Worm (Caenorhabditis elegans) whole organism, L3 larva: Measurements from ENCODE around the gene C02C6.14.

Experiments used
- R02D3.7 ChIP-seq: fragments of 150-350 bp; optimal IDR thresholded peaks from 2 replicates; lab custom pipeline; 2014; ENCODE audit warnings: missing biosample characterization, missing genetic modification characterization
- ZK546.5 ChIP-seq: sonication (generic microtip); optimal IDR thresholded peaks from 2 replicates; lab custom pipeline; 2017; ENCODE audit warnings: missing biosample characterization, missing genetic modification characterization
- aly-2 ChIP-seq: fragments of 150-350 bp; optimal IDR thresholded peaks from 2 replicates; lab custom pipeline; 2014; ENCODE audit warnings: missing biosample characterization, missing genetic modification characterization
- ama-1 ChIP-seq: fragments of 150-350 bp; optimal IDR thresholded peaks from 2 replicates; lab custom pipeline; 2018
- ceh-16 ChIP-seq: sonication (generic microtip); optimal IDR thresholded peaks from 2 replicates; lab custom pipeline; 2017; ENCODE audit warnings: missing biosample characterization, missing genetic modification characterization
- ceh-28 ChIP-seq: fragments of 150-350 bp; optimal IDR thresholded peaks from 2 replicates; lab custom pipeline; 2014; ENCODE audit warnings: missing biosample characterization, missing genetic modification reagents, missing genetic modification characterization
- ceh-82 ChIP-seq: fragments of 150-350 bp; optimal IDR thresholded peaks from 2 replicates; lab custom pipeline; 2014; ENCODE audit warnings: missing biosample characterization, missing genetic modification characterization
- ceh-9 ChIP-seq: sonication (generic microtip); optimal IDR thresholded peaks from 2 replicates; lab custom pipeline; 2018; ENCODE audit warnings: missing biosample characterization, missing genetic modification characterization
- daf-12 ChIP-seq: fragments of 150-350 bp; optimal IDR thresholded peaks from 2 replicates; lab custom pipeline; 2014; ENCODE audit warnings: missing biosample characterization, missing genetic modification reagents, missing genetic modification characterization
- egl-27 ChIP-seq: sonication (generic microtip); optimal IDR thresholded peaks from 4 replicates; lab custom pipeline; 2017; ENCODE audit warnings: missing biosample characterization, missing genetic modification reagents, missing genetic modification characterization
- egl-5 ChIP-seq: fragments of 150-350 bp; optimal IDR thresholded peaks from 2 replicates; lab custom pipeline; 2017; ENCODE audit warnings: missing biosample characterization, missing genetic modification reagents, missing genetic modification characterization, inconsistent platforms
- elt-1 ChIP-seq: fragments of 150-350 bp; optimal IDR thresholded peaks from 2 replicates; lab custom pipeline; 2014; ENCODE audit warnings: missing biosample characterization, missing genetic modification characterization
- elt-2 ChIP-seq: sonication (generic microtip); optimal IDR thresholded peaks from 2 replicates; lab custom pipeline; 2016; ENCODE audit warnings: missing genetic modification reagents, mild to moderate bottlenecking, missing genetic modification characterization, missing compliant biosample characterization
- elt-3 ChIP-seq, 3 experiments: fragments of 150-350 bp in 1 of 3; sonication (generic microtip) in 2 of 3; optimal IDR thresholded peaks; 2 replicates in 2 of 3; 4 replicates in 1 of 3; lab custom pipeline; 2014 to 2017; ENCODE audit warnings: missing biosample characterization in 3 of 3, missing genetic modification characterization in 3 of 3
- eor-1 ChIP-seq, 2 experiments: fragments of 150-350 bp; optimal IDR thresholded peaks; 2 replicates each; lab custom pipeline; 2014 to 2018; ENCODE audit warnings: missing biosample characterization in 2 of 2, missing genetic modification characterization in 2 of 2
- fkh-10 ChIP-seq: sonication (generic microtip); optimal IDR thresholded peaks from 2 replicates; lab custom pipeline; 2017; ENCODE audit warnings: missing biosample characterization, missing genetic modification reagents, missing genetic modification characterization
- fkh-2 ChIP-seq: fragments of 150-350 bp; optimal IDR thresholded peaks from 2 replicates; lab custom pipeline; 2014; ENCODE audit warnings: missing biosample characterization, missing genetic modification reagents, missing genetic modification characterization
- fos-1 ChIP-seq: fragments of 150-350 bp; optimal IDR thresholded peaks from 2 replicates; lab custom pipeline; 2014; ENCODE audit warnings: missing biosample characterization, missing genetic modification characterization
- hmg-11 ChIP-seq: sonication (generic microtip); optimal IDR thresholded peaks from 2 replicates; lab custom pipeline; 2016; ENCODE audit warnings: missing genetic modification characterization, missing compliant biosample characterization
- jun-1 ChIP-seq: fragments of 150-350 bp; optimal IDR thresholded peaks from 2 replicates; lab custom pipeline; 2014; ENCODE audit warnings: missing biosample characterization, missing genetic modification reagents, missing genetic modification characterization
- lin-15B ChIP-seq: fragments of 150-350 bp; optimal IDR thresholded peaks from 2 replicates; lab custom pipeline; 2014; ENCODE audit warnings: missing biosample characterization, missing genetic modification characterization
- lin-39 ChIP-seq: fragments of 150-350 bp; optimal IDR thresholded peaks from 2 replicates; lab custom pipeline; 2018; ENCODE audit warnings: missing biosample characterization, missing genetic modification reagents, missing genetic modification characterization
- lsy-12 ChIP-seq: sonication (generic microtip); optimal IDR thresholded peaks from 2 replicates; lab custom pipeline; 2016; ENCODE audit warnings: mild to moderate bottlenecking, missing genetic modification characterization, missing compliant biosample characterization
- mdl-1 ChIP-seq: fragments of 150-350 bp; optimal IDR thresholded peaks from 2 replicates; lab custom pipeline; 2014; ENCODE audit warnings: missing biosample characterization, missing genetic modification characterization
- mml-1 ChIP-seq: fragments of 150-350 bp; sonication (generic microtip); optimal IDR thresholded peaks from 3 replicates; lab custom pipeline; 2014; ENCODE audit warnings: missing biosample characterization, missing genetic modification characterization
- nfya-1 ChIP-seq: sonication (generic microtip); optimal IDR thresholded peaks from 2 replicates; lab custom pipeline; 2017; ENCODE audit warnings: missing genetic modification characterization, mild to moderate bottlenecking, missing compliant biosample characterization, antibody characterized with exemption, moderate library complexity; ENCODE audit not compliant: insufficient read depth
- nhr-11 ChIP-seq: fragments of 150-350 bp; optimal IDR thresholded peaks from 2 replicates; lab custom pipeline; 2014; ENCODE audit warnings: missing biosample characterization, missing genetic modification characterization
- nhr-12 ChIP-seq: fragments of 150-350 bp; optimal IDR thresholded peaks from 2 replicates; lab custom pipeline; 2014; ENCODE audit warnings: missing biosample characterization, missing genetic modification characterization
- nhr-237 ChIP-seq: fragments of 150-350 bp; optimal IDR thresholded peaks from 2 replicates; lab custom pipeline; 2014; ENCODE audit warnings: missing biosample characterization, missing genetic modification characterization
- nhr-25 ChIP-seq: sonication (generic microtip); optimal IDR thresholded peaks from 2 replicates; lab custom pipeline; 2017; ENCODE audit warnings: missing biosample characterization, missing genetic modification characterization
- nhr-28 ChIP-seq: fragments of 150-350 bp; optimal IDR thresholded peaks from 2 replicates; lab custom pipeline; 2014; ENCODE audit warnings: missing biosample characterization, missing genetic modification characterization
- nhr-43 ChIP-seq: sonication (generic microtip); optimal IDR thresholded peaks from 2 replicates; lab custom pipeline; 2016; ENCODE audit warnings: mild to moderate bottlenecking, missing genetic modification characterization, missing compliant biosample characterization; ENCODE audit not compliant: poor library complexity, severe bottlenecking
- nhr-67 ChIP-seq: fragments of 150-350 bp; optimal IDR thresholded peaks from 2 replicates; lab custom pipeline; 2014; ENCODE audit warnings: missing biosample characterization, missing genetic modification characterization
- nhr-76 ChIP-seq: fragments of 150-350 bp; sonication (generic microtip); optimal IDR thresholded peaks from 5 replicates; lab custom pipeline; 2014; ENCODE audit warnings: missing biosample characterization, missing genetic modification characterization
- nhr-77 ChIP-seq: fragments of 150-350 bp; optimal IDR thresholded peaks from 2 replicates; lab custom pipeline; 2014; ENCODE audit warnings: missing biosample characterization, missing genetic modification characterization
- pha-4 ChIP-seq: fragments of 150-350 bp; optimal IDR thresholded peaks from 2 replicates; lab custom pipeline; 2014; ENCODE audit warnings: missing biosample characterization, missing genetic modification reagents, missing genetic modification characterization
- pqm-1 ChIP-seq: fragments of 150-350 bp; optimal IDR thresholded peaks from 2 replicates; lab custom pipeline; 2017; ENCODE audit warnings: missing biosample characterization, missing genetic modification characterization, inconsistent platforms
- sea-2 ChIP-seq: fragments of 150-350 bp; sonication (generic microtip); optimal IDR thresholded peaks from 4 replicates; lab custom pipeline; 2014; ENCODE audit warnings: missing biosample characterization, missing genetic modification reagents, missing genetic modification characterization
- skn-1 ChIP-seq: fragments of 150-350 bp; optimal IDR thresholded peaks from 2 replicates; lab custom pipeline; 2014; ENCODE audit warnings: missing biosample characterization, missing genetic modification characterization
- snpc-4 ChIP-seq: fragments of 150-350 bp; optimal IDR thresholded peaks from 2 replicates; lab custom pipeline; 2014; ENCODE audit warnings: missing biosample characterization, missing genetic modification characterization
- tbx-2 ChIP-seq: sonication (generic microtip); optimal IDR thresholded peaks from 2 replicates; lab custom pipeline; 2016; ENCODE audit warnings: mild to moderate bottlenecking, missing genetic modification characterization, missing compliant biosample characterization
- unc-39 ChIP-seq: sonication (generic microtip); optimal IDR thresholded peaks from 4 replicates; lab custom pipeline; 2017; ENCODE audit warnings: missing biosample characterization, missing genetic modification characterization
- unc-62 ChIP-seq: fragments of 150-350 bp; sonication (generic microtip); optimal IDR thresholded peaks from 4 replicates; lab custom pipeline; 2014; ENCODE audit warnings: missing biosample characterization, missing genetic modification reagents, missing genetic modification characterization
- zag-1 ChIP-seq: fragments of 150-350 bp; optimal IDR thresholded peaks from 2 replicates; lab custom pipeline; 2014; ENCODE audit warnings: missing biosample characterization, missing genetic modification characterization
- ztf-11 ChIP-seq: fragments of 150-350 bp; optimal IDR thresholded peaks from 2 replicates; lab custom pipeline; 2014; ENCODE audit warnings: missing biosample characterization, missing genetic modification characterization
- ztf-4 ChIP-seq: fragments of 150-350 bp; optimal IDR thresholded peaks from 2 replicates; lab custom pipeline; 2014; ENCODE audit warnings: missing biosample characterization, missing genetic modification characterization

Gene C02C6.14

DNA sequence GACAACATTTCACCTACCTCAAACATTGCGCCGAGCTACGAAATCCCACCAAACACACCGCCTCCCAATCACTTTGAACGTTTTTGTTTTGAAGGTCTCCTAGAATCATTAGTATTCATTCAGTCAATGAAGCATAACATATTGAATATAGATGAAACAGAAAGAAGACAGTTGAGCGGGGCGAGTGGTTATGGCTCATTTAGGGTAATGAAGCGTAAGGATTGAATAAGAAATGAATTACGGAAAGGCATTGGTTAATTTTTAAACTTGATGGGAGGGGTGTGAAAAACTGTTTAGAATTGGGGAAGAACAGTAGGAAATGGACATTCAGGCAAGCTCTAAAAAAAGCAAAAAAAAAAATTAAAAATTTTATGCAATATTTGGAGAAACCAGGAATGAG, 20.4 kb downstream of the C02C6.14 start, which contains the start of gene lron-3:
Gene lron-3, minus strand, starts transcription at position 101 of the 400 bp plus-strand sequence.
- no peak for TF ChIP-seq ztf-11 (tag; lab: Kevin White, UChicago)
- no peak for TF ChIP-seq zag-1
- no peak for TF ChIP-seq fkh-10 (GFP tag; lab: Kevin White, UChicago)
- TF ChIP-seq R02D3.7 = no peak
- no peak for TF ChIP-seq nhr-76
- no peak for TF ChIP-seq lin-39 (tag; lab: Kevin White, UChicago)
- no peak for TF ChIP-seq ceh-16 (tag; lab: Kevin White, UChicago)
- TF ChIP-seq ceh-28 (tag; lab: Kevin White, UChicago) = no peak
- no peak for TF ChIP-seq fkh-2 (tag; lab: Kevin White, UChicago)
- TF ChIP-seq ama-1 (lab: Kevin White, UChicago) = no peak
- no peak for TF ChIP-seq eor-1 (tag; optimal IDR thresholded peaks at IDR 0.05; lab: Kevin White, UChicago)
- no peak for TF ChIP-seq snpc-4 (tag; lab: Kevin White, UChicago)

DNA sequence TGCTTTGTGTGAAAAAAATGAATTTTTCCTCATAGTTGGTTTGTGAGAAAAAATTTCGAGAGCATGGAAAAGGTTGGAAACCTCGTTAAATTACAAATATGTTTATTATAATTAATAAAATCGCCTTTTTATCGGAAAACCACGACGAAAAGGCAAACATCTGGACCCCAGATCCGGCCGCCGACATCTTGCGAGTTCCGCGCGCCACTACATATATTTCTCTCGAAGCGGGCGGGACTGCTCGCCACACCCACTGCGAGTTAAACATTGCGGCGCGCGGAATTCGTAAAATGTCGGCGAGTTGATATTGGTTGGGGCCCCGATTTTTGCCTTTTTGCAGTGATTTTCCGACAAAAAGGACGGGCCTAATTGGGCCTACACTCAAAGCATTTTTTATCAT, 22.0 kb downstream of the C02C6.14 start:
- TF ChIP-seq snpc-4 (tag; lab: Kevin White, UChicago) = peak; percentile 40
- TF ChIP-seq unc-39 = no peak

DNA sequence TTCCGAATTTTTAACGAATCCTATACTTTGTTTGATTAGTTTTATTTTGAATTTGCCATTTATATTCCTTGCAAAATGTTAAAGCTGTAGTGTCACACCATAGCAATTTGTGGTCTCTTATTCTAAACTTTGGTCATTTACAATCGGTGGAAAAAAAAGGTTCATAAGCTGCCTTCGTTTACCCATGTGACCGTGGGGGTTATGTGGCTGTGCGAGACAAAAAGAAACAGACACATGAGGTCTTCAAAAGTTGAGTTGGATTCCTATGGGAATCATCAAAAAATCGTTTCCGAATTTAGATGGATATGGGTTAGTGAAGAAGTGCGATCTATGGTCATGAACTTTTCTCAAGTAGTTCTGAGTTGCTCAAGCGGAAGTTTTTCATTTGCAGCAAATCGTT, 26.9 kb downstream of the C02C6.14 start:
- TF ChIP-seq nhr-67 (tag; lab: Kevin White, UChicago) (no peak), ZK546.5 (tag; lab: Kevin White, UChicago) (no peak), elt-3 (tag; optimal IDR thresholded peaks at IDR 0.05; lab: Kevin White, UChicago) (no peak), nfya-1 (peak; percentile 16), unc-39 (no peak), lin-39 (tag; lab: Kevin White, UChicago) (peak; percentile 59), nhr-77 (tag; lab: Kevin White, UChicago) (no peak)
- TF ChIP-seq, all 47 proteins: peak for 2

- TF ChIP-seq elt-1 (no peak), fkh-10 (GFP tag; lab: Kevin White, UChicago) (peak; percentile 51), nhr-12 (tag; lab: Kevin White, UChicago) (no peak), unc-39 (no peak), ceh-16 (tag; lab: Kevin White, UChicago) (no peak), pha-4 (tag; lab: Kevin White, UChicago) (no peak), egl-27 (tag; lab: Kevin White, UChicago) (no peak), ceh-28 (tag; lab: Kevin White, UChicago) (no peak), jun-1 (tag; lab: Kevin White, UChicago) (no peak), lin-15B (no peak), elt-3 (tag; optimal IDR thresholded peaks at IDR 0.05; lab: Kevin White, UChicago) (no peak), aly-2 (tag; lab: Kevin White, UChicago) (no peak), zag-1 (no peak), nhr-67 (tag; lab: Kevin White, UChicago) (no peak), unc-62 (GFP tag; lab: Kevin White, UChicago) (no peak), hmg-11 (peak; percentile 87), fos-1 (no peak), pqm-1 (tag; lab: Kevin White, UChicago) (no peak), ama-1 (lab: Kevin White, UChicago) (no peak), fkh-2 (tag; lab: Kevin White, UChicago) (no peak), nhr-76 (no peak), mml-1 (tag; lab: Kevin White, UChicago) (no peak), skn-1 (no peak), ceh-9 (tag; lab: Kevin White, UChicago) (no peak), nhr-25 (no peak), daf-12 (tag; lab: Kevin White, UChicago) (no peak), tbx-2 (no peak), eor-1 (tag; optimal IDR thresholded peaks at IDR 0.05; lab: Kevin White, UChicago) (no peak), ceh-82 (tag; lab: Kevin White, UChicago) (no peak), elt-2 (tag; lab: Kevin White, UChicago) (no peak), nhr-237 (no peak), snpc-4 (tag; lab: Kevin White, UChicago) (peak; percentile 22), nhr-77 (tag; lab: Kevin White, UChicago) (no peak), lin-39 (tag; lab: Kevin White, UChicago) (peak; percentile 67), nhr-28 (tag; lab: Kevin White, UChicago) (no peak), ZK546.5 (tag; lab: Kevin White, UChicago) (no peak), ztf-4 (tag; lab: Kevin White, UChicago) (no peak), nhr-11 (tag; lab: Kevin White, UChicago) (no peak), mdl-1 (tag; lab: Kevin White, UChicago) (no peak), sea-2 (GFP tag; lab: Kevin White, UChicago) (peak; percentile 59), egl-5 (no peak), nhr-43 (no peak), lsy-12 (tag; lab: Kevin White, UChicago) (peak; percentile 11), R02D3.7 (no peak)
These were observed 29.2 kb downstream of the C02C6.14 start for ce11 chrX:15566640-15567039.
